Worm (Caenorhabditis elegans) whole organism, L3 larva: Measurements from ENCODE around the gene C08F1.11.

Source experiments
- ama-1 ChIP-seq: fragments of 150-350 bp; optimal IDR thresholded peaks from 2 replicates; lab custom pipeline; 2018
- ceh-16 ChIP-seq: sonication (generic microtip); optimal IDR thresholded peaks from 2 replicates; lab custom pipeline; 2017; ENCODE audit warnings: missing biosample characterization, missing genetic modification characterization
- ceh-28 ChIP-seq: fragments of 150-350 bp; optimal IDR thresholded peaks from 2 replicates; lab custom pipeline; 2014; ENCODE audit warnings: missing biosample characterization, missing genetic modification reagents, missing genetic modification characterization
- ceh-82 ChIP-seq: fragments of 150-350 bp; optimal IDR thresholded peaks from 2 replicates; lab custom pipeline; 2014; ENCODE audit warnings: missing biosample characterization, missing genetic modification characterization
- ceh-9 ChIP-seq: sonication (generic microtip); optimal IDR thresholded peaks from 2 replicates; lab custom pipeline; 2018; ENCODE audit warnings: missing biosample characterization, missing genetic modification characterization
- daf-12 ChIP-seq: fragments of 150-350 bp; optimal IDR thresholded peaks from 2 replicates; lab custom pipeline; 2014; ENCODE audit warnings: missing biosample characterization, missing genetic modification reagents, missing genetic modification characterization
- egl-27 ChIP-seq: sonication (generic microtip); optimal IDR thresholded peaks from 4 replicates; lab custom pipeline; 2017; ENCODE audit warnings: missing biosample characterization, missing genetic modification reagents, missing genetic modification characterization
- elt-1 ChIP-seq: fragments of 150-350 bp; optimal IDR thresholded peaks from 2 replicates; lab custom pipeline; 2014; ENCODE audit warnings: missing biosample characterization, missing genetic modification characterization
- elt-3 ChIP-seq, 3 experiments: fragments of 150-350 bp in 1 of 3; sonication (generic microtip) in 2 of 3; optimal IDR thresholded peaks; 2 replicates in 2 of 3; 4 replicates in 1 of 3; lab custom pipeline; 2014 to 2017; ENCODE audit warnings: missing biosample characterization in 3 of 3, missing genetic modification characterization in 3 of 3
- eor-1 ChIP-seq, 2 experiments: fragments of 150-350 bp; optimal IDR thresholded peaks; 2 replicates each; lab custom pipeline; 2014 to 2018; ENCODE audit warnings: missing biosample characterization in 2 of 2, missing genetic modification characterization in 2 of 2
- fos-1 ChIP-seq: fragments of 150-350 bp; optimal IDR thresholded peaks from 2 replicates; lab custom pipeline; 2014; ENCODE audit warnings: missing biosample characterization, missing genetic modification characterization
- jun-1 ChIP-seq: fragments of 150-350 bp; optimal IDR thresholded peaks from 2 replicates; lab custom pipeline; 2014; ENCODE audit warnings: missing biosample characterization, missing genetic modification reagents, missing genetic modification characterization
- lin-39 ChIP-seq: fragments of 150-350 bp; optimal IDR thresholded peaks from 2 replicates; lab custom pipeline; 2018; ENCODE audit warnings: missing biosample characterization, missing genetic modification reagents, missing genetic modification characterization
- lsy-12 ChIP-seq: sonication (generic microtip); optimal IDR thresholded peaks from 2 replicates; lab custom pipeline; 2016; ENCODE audit warnings: mild to moderate bottlenecking, missing genetic modification characterization, missing compliant biosample characterization
- mdl-1 ChIP-seq: fragments of 150-350 bp; optimal IDR thresholded peaks from 2 replicates; lab custom pipeline; 2014; ENCODE audit warnings: missing biosample characterization, missing genetic modification characterization
- mml-1 ChIP-seq: fragments of 150-350 bp; sonication (generic microtip); optimal IDR thresholded peaks from 3 replicates; lab custom pipeline; 2014; ENCODE audit warnings: missing biosample characterization, missing genetic modification characterization
- nfya-1 ChIP-seq: sonication (generic microtip); optimal IDR thresholded peaks from 2 replicates; lab custom pipeline; 2017; ENCODE audit warnings: missing genetic modification characterization, mild to moderate bottlenecking, missing compliant biosample characterization, antibody characterized with exemption, moderate library complexity; ENCODE audit not compliant: insufficient read depth
- nhr-11 ChIP-seq: fragments of 150-350 bp; optimal IDR thresholded peaks from 2 replicates; lab custom pipeline; 2014; ENCODE audit warnings: missing biosample characterization, missing genetic modification characterization
- nhr-12 ChIP-seq: fragments of 150-350 bp; optimal IDR thresholded peaks from 2 replicates; lab custom pipeline; 2014; ENCODE audit warnings: missing biosample characterization, missing genetic modification characterization
- nhr-23 ChIP-seq: fragments of 150-350 bp; optimal IDR thresholded peaks from 2 replicates; lab custom pipeline; 2014; ENCODE audit warnings: missing biosample characterization, missing genetic modification reagents, missing genetic modification characterization
- nhr-25 ChIP-seq: sonication (generic microtip); optimal IDR thresholded peaks from 2 replicates; lab custom pipeline; 2017; ENCODE audit warnings: missing biosample characterization, missing genetic modification characterization
- nhr-28 ChIP-seq: fragments of 150-350 bp; optimal IDR thresholded peaks from 2 replicates; lab custom pipeline; 2014; ENCODE audit warnings: missing biosample characterization, missing genetic modification characterization
- nhr-43 ChIP-seq: sonication (generic microtip); optimal IDR thresholded peaks from 2 replicates; lab custom pipeline; 2016; ENCODE audit warnings: mild to moderate bottlenecking, missing genetic modification characterization, missing compliant biosample characterization; ENCODE audit not compliant: poor library complexity, severe bottlenecking
- nhr-76 ChIP-seq: fragments of 150-350 bp; sonication (generic microtip); optimal IDR thresholded peaks from 5 replicates; lab custom pipeline; 2014; ENCODE audit warnings: missing biosample characterization, missing genetic modification characterization
- nhr-77 ChIP-seq: fragments of 150-350 bp; optimal IDR thresholded peaks from 2 replicates; lab custom pipeline; 2014; ENCODE audit warnings: missing biosample characterization, missing genetic modification characterization
- pha-4 ChIP-seq: fragments of 150-350 bp; optimal IDR thresholded peaks from 2 replicates; lab custom pipeline; 2014; ENCODE audit warnings: missing biosample characterization, missing genetic modification reagents, missing genetic modification characterization
- sea-2 ChIP-seq: fragments of 150-350 bp; sonication (generic microtip); optimal IDR thresholded peaks from 4 replicates; lab custom pipeline; 2014; ENCODE audit warnings: missing biosample characterization, missing genetic modification reagents, missing genetic modification characterization
- snpc-4 ChIP-seq: fragments of 150-350 bp; optimal IDR thresholded peaks from 2 replicates; lab custom pipeline; 2014; ENCODE audit warnings: missing biosample characterization, missing genetic modification characterization
- tbx-2 ChIP-seq: sonication (generic microtip); optimal IDR thresholded peaks from 2 replicates; lab custom pipeline; 2016; ENCODE audit warnings: mild to moderate bottlenecking, missing genetic modification characterization, missing compliant biosample characterization
- unc-39 ChIP-seq: sonication (generic microtip); optimal IDR thresholded peaks from 4 replicates; lab custom pipeline; 2017; ENCODE audit warnings: missing biosample characterization, missing genetic modification characterization
- unc-62 ChIP-seq: fragments of 150-350 bp; sonication (generic microtip); optimal IDR thresholded peaks from 4 replicates; lab custom pipeline; 2014; ENCODE audit warnings: missing biosample characterization, missing genetic modification reagents, missing genetic modification characterization
- zag-1 ChIP-seq: fragments of 150-350 bp; optimal IDR thresholded peaks from 2 replicates; lab custom pipeline; 2014; ENCODE audit warnings: missing biosample characterization, missing genetic modification characterization
- ztf-11 ChIP-seq: fragments of 150-350 bp; optimal IDR thresholded peaks from 2 replicates; lab custom pipeline; 2014; ENCODE audit warnings: missing biosample characterization, missing genetic modification characterization
- ztf-4 ChIP-seq: fragments of 150-350 bp; optimal IDR thresholded peaks from 2 replicates; lab custom pipeline; 2014; ENCODE audit warnings: missing biosample characterization, missing genetic modification characterization

Gene C08F1.11

DNA sequence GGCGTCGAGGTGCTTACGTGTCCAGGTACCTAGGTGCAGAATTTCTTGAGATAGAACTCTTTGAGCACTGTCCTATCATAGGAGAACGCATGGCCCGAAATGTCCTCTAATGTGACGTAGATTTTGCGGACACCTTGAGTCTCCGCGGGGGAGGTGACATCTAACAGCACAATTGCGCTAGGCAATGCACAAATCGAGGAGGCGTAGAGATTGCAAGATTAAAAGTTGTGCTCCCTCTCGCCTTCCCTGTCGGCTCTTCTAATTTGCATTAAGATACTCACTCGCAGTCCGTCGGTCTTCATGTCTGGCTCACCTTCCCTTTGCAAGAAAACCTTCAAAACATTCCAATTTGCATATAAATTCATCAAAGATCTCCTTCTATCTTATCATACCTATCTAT lies 25.1 kb downstream of the C08F1.11 start, which contains the start of gene F36H5.18:
Gene F36H5.18 (plus strand): TSS at position 301 of the 400 bp plus-strand sequence.
- no peak for TF ChIP-seq nhr-28 (tag; lab: Kevin White, UChicago)
- no peak for TF ChIP-seq ztf-4
- TF ChIP-seq mml-1 = no peak
- no peak for TF ChIP-seq elt-1 (tag; lab: Kevin White, UChicago)

DNA sequence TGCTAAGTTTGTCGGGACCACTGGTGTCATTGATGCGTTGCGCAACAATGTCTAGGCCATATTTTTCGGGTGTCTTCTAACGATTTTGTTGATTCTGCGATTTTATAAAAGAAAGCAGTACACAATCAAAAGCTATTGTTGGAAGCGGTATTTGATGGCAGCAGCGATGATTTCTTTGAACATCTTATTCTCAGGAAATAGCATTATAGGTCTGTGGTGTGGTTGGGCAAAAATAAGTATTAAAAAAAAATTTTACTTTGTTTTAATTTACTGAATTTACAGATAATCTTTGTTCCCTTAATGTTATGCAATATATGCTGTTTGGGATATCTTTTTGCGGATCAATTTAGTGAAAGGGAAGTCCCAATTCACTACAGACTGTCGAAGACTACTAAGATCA lies 27.7 kb downstream of the C08F1.11 start, which contains the start of gene F36H5.10:
Gene F36H5.10 (plus strand): TSS at position 301 of the 400 bp plus-strand sequence.
- TF ChIP-seq ztf-11 (tag; lab: Kevin White, UChicago) (no peak), fos-1 (no peak), jun-1 (no peak), snpc-4 (no peak), sea-2 (GFP tag; lab: Kevin White, UChicago) (no peak), elt-3 (tag; optimal IDR thresholded peaks at IDR 0.05; lab: Kevin White, UChicago) (no peak), eor-1 (tag; optimal IDR thresholded peaks at IDR 0.05; lab: Kevin White, UChicago) (no peak), ceh-82 (tag; lab: Kevin White, UChicago) (no peak), zag-1 (tag; lab: Kevin White, UChicago) (no peak), ceh-28 (tag; lab: Kevin White, UChicago) (no peak), nhr-12 (tag; lab: Kevin White, UChicago) (no peak), mdl-1 (no peak), ceh-9 (no peak), lsy-12 (no peak), nhr-28 (tag; lab: Kevin White, UChicago) (no peak)
- TF ChIP-seq, all 47 proteins: peak for 0

DNA sequence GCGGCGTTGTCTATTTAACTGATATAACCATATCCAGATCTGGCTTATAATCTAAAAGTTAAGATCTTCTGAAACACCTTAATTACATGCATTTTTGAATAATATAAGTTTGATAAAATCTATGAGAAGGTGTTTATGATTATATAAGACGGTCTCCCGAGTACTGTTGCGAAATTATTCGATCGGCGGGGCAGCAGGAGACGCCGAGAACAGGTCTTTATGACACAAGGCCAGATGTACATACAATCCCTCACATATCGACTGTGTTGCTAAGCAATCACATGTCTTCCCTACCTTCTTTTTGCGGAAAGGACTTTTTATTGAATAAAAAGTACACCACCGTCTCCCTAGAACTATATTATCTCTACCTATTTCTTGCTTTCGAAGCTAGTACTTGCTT lies 28.1 kb downstream of the C08F1.11 start, which contains the start of gene fbxb-53:
Gene fbxb-53 (plus strand): TSS at position 301 of the 400 bp plus-strand sequence.
- no peak for TF ChIP-seq egl-27
- TF ChIP-seq unc-62 (GFP tag; lab: Kevin White, UChicago) = no peak
- no peak for TF ChIP-seq sea-2 (GFP tag; lab: Kevin White, UChicago)
- TF ChIP-seq elt-3 (tag; optimal IDR thresholded peaks at IDR 0.05; lab: Kevin White, UChicago) = no peak
- TF ChIP-seq tbx-2 (tag; lab: Kevin White, UChicago) = no peak
- no peak for TF ChIP-seq ztf-4
- no peak for TF ChIP-seq lin-39 (tag; lab: Kevin White, UChicago)
- no peak for TF ChIP-seq nhr-25 (tag; lab: Kevin White, UChicago)
- TF ChIP-seq lsy-12 = no peak
- TF ChIP-seq ceh-9 = no peak
- TF ChIP-seq eor-1 (tag; optimal IDR thresholded peaks at IDR 0.05; lab: Kevin White, UChicago) = no peak

DNA sequence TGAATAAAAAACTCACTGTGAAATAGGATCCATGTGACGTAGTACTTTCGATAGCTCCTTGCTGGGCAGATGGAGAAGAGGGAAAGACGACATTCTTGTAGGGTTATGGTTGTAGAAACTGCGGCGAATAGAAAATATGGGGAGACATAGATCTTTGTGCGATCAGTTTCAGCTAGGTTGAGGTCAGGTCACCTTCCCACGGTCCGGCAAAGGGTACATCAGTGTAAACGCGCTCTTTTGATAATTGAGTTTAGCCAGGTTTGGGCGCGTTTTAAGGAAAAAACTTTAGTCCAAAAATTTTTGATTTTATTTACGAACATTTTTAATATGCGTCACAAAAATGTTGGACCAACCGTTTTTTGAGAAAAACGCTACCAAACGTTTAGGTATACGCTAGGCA lies 28.6 kb downstream of the C08F1.11 start, which contains the start of gene F36H5.17:
Gene F36H5.17 (minus strand): TSS at position 101 of the 400 bp plus-strand sequence.
- TF ChIP-seq tbx-2 (tag; lab: Kevin White, UChicago) = no peak
- no peak for TF ChIP-seq nhr-43 (tag; lab: Kevin White, UChicago)
- TF ChIP-seq pha-4 (tag; lab: Kevin White, UChicago) = no peak
- TF ChIP-seq ceh-9 = no peak
- no peak for TF ChIP-seq ztf-11 (tag; lab: Kevin White, UChicago)
- TF ChIP-seq nfya-1 (tag; lab: Kevin White, UChicago) = no peak
- TF ChIP-seq ama-1 (lab: Kevin White, UChicago) = no peak
- no peak for TF ChIP-seq ztf-4
- TF ChIP-seq mml-1 = no peak
- TF ChIP-seq egl-27 = no peak
- TF ChIP-seq nhr-28 (tag; lab: Kevin White, UChicago) = no peak
- TF ChIP-seq, all 47 proteins: peak for 0

DNA sequence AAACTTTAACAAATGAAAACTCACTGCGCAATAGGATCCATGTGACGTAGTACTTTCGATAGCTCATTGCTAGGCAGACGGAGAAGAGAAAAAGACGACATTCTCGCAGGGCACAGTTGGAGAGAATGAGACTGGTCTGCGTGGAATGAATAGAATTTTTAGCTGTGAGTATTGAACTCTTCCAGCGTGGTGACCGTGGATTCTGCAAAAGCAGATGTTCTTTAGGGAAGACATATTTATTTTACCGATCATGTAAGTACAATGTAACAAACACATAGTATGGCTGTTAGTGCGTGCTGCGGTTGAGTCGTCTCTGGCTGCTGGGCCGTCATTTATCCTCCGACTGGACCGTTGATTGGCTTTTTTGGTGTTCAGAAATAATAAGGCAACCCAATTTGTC lies 31.7 kb downstream of the C08F1.11 start, which contains the start of gene F36H5.9:
Gene F36H5.9 (minus strand): TSS at position 101 of the 400 bp plus-strand sequence.
- no peak for TF ChIP-seq ceh-16 (tag; lab: Kevin White, UChicago)
- no peak for TF ChIP-seq nhr-11 (tag; lab: Kevin White, UChicago)
- no peak for TF ChIP-seq nhr-12 (tag; lab: Kevin White, UChicago)
- TF ChIP-seq sea-2 (GFP tag; lab: Kevin White, UChicago) = no peak
- no peak for TF ChIP-seq unc-62 (GFP tag; lab: Kevin White, UChicago)
- TF ChIP-seq elt-3 (tag; optimal IDR thresholded peaks at IDR 0.05; lab: Kevin White, UChicago) = no peak
- TF ChIP-seq nhr-76 (tag; lab: Kevin White, UChicago) = no peak
- TF ChIP-seq unc-39 (tag; lab: Kevin White, UChicago) = no peak
- TF ChIP-seq egl-27 = no peak

DNA sequence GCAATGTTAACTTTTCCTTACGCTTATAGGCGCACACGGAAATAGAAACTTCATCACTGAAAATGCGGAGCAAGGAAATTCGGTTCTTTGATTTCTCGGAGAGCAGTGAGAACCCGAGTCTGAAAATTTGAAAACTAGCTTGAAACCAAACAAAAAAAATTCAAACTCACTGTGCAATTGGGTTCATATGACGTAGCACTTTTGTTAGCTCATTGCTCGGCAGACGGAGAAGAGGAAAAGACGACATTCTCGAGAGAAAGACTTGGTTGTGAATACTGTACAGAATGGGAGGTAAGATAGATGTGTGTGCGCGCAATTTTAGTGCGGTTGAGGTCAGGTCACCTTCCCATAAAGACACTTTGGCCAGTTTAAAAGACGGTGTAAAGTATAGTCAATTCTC lies 34.3 kb downstream of the C08F1.11 start, which contains the start of the genes F36H5.13 and F36H5.8:
Gene F36H5.13 (minus strand): TSS at position 101 of the 400 bp plus-strand sequence.
Gene F36H5.8 (minus strand): TSS at position 274 of the 400 bp plus-strand sequence.
- TF ChIP-seq nhr-28 (tag; lab: Kevin White, UChicago) (no peak), sea-2 (GFP tag; lab: Kevin White, UChicago) (no peak), egl-27 (no peak), nhr-23 (tag; lab: Kevin White, UChicago) (no peak), nhr-77 (tag; lab: Kevin White, UChicago) (no peak), daf-12 (tag; lab: Kevin White, UChicago) (no peak)
